Fruit fly (Drosophila melanogaster) whole organism, embryonic: Measurements from ENCODE around the gene CG16964.

Source experiments
- BtbVII ChIP-seq: fragments of 200-800 bp; sonication (Bioruptor generic); optimal IDR thresholded peaks from 3 replicates; lab custom pipeline; 2017; ENCODE audit warnings: missing biosample characterization, mild to moderate bottlenecking, missing genetic modification characterization
- CG10462 ChIP-seq: fragments of 200-800 bp; sonication (Bioruptor generic); optimal IDR thresholded peaks from 2 replicates; lab custom pipeline; 2016; ENCODE audit warnings: missing biosample characterization, missing genetic modification characterization
- CG10979 ChIP-seq: fragments of 200-800 bp; sonication (Bioruptor generic); optimal IDR thresholded peaks from 2 replicates; lab custom pipeline; 2018; ENCODE audit warnings: missing biosample characterization, mild to moderate bottlenecking, missing genetic modification characterization, moderate library complexity
- CG11456 ChIP-seq: fragments of 200-800 bp; sonication (Bioruptor generic); IDR thresholded peaks from 3 replicates; pipeline ENCODE4 v1.3.6; 2022; ENCODE audit warnings: missing biosample characterization, missing genetic modification characterization
- CG12942 ChIP-seq: fragments of 200-800 bp; sonication (Bioruptor generic); optimal IDR thresholded peaks from 3 replicates; lab custom pipeline; 2016; ENCODE audit warnings: missing biosample characterization, missing genetic modification characterization
- CG14710 ChIP-seq: fragments of 200-800 bp; sonication (Bioruptor generic); optimal IDR thresholded peaks from 3 replicates; lab custom pipeline; 2019; ENCODE audit warnings: missing biosample characterization, mild to moderate bottlenecking, missing genetic modification characterization, moderate library complexity
- CG17186 ChIP-seq: fragments of 200-800 bp; sonication (Bioruptor generic); optimal IDR thresholded peaks from 3 replicates; lab custom pipeline; 2017; ENCODE audit warnings: missing biosample characterization, missing genetic modification reagents, missing genetic modification characterization
- CG18262 ChIP-seq: fragments of 200-800 bp; optimal IDR thresholded peaks from 3 replicates; lab custom pipeline; 2019; ENCODE audit warnings: missing biosample characterization, mild to moderate bottlenecking, missing genetic modification characterization, moderate library complexity
- CG18599 ChIP-seq: fragments of 200-800 bp; sonication (Bioruptor generic); optimal IDR thresholded peaks from 3 replicates; lab custom pipeline; 2017; ENCODE audit warnings: missing biosample characterization, missing genetic modification characterization, mild to moderate bottlenecking, moderate library complexity, missing genetic modification reagents
- CG30020 ChIP-seq: fragments of 200-800 bp; optimal IDR thresholded peaks from 2 replicates; lab custom pipeline; 2019; ENCODE audit warnings: missing biosample characterization, mild to moderate bottlenecking, missing genetic modification characterization, moderate library complexity
- CG33213 ChIP-seq: fragments of 200-800 bp; sonication (Bioruptor generic); optimal IDR thresholded peaks from 3 replicates; lab custom pipeline; 2016; ENCODE audit warnings: missing biosample characterization, missing genetic modification characterization
- CG3995 ChIP-seq: fragments of 200-800 bp; sonication (Bioruptor generic); optimal IDR thresholded peaks from 3 replicates; lab custom pipeline; 2016; ENCODE audit warnings: missing biosample characterization, missing genetic modification characterization
- CG4730 ChIP-seq: fragments of 200-800 bp; sonication (Bioruptor generic); IDR thresholded peaks from 2 replicates; pipeline ENCODE4 v1.3.6; 2022; ENCODE audit warnings: missing biosample characterization, missing genetic modification characterization
- CG4820 ChIP-seq: fragments of 200-800 bp; sonication (Bioruptor generic); optimal IDR thresholded peaks from 3 replicates; lab custom pipeline; 2016; ENCODE audit warnings: missing biosample characterization, missing genetic modification characterization
- CG5180 ChIP-seq: fragments of 200-800 bp; sonication (Bioruptor generic); optimal IDR thresholded peaks from 3 replicates; lab custom pipeline; 2017; ENCODE audit warnings: missing biosample characterization, missing genetic modification characterization, mild to moderate bottlenecking, moderate library complexity, missing genetic modification reagents
- CG5953 ChIP-seq: fragments of 200-800 bp; sonication (Bioruptor generic); IDR thresholded peaks from 2 replicates; pipeline ENCODE4 v1.3.6; 2022; ENCODE audit warnings: missing biosample characterization, missing genetic modification characterization
- CG6813 ChIP-seq: fragments of 200-800 bp; sonication (Bioruptor generic); optimal IDR thresholded peaks from 2 replicates; lab custom pipeline; 2017; ENCODE audit warnings: missing biosample characterization, missing genetic modification characterization, mild to moderate bottlenecking, moderate library complexity, missing genetic modification reagents
- CG8359 ChIP-seq: fragments of 200-800 bp; sonication (Bioruptor generic); optimal IDR thresholded peaks from 2 replicates; lab custom pipeline; 2017; ENCODE audit warnings: missing biosample characterization, mild to moderate bottlenecking, missing genetic modification characterization, borderline replicate concordance
- CG8478 ChIP-seq: fragments of >200 bp; optimal IDR thresholded peaks from 2 replicates; lab custom pipeline; 2018
- CG9797 ChIP-seq: fragments of 200-800 bp; sonication (Bioruptor generic); optimal IDR thresholded peaks from 3 replicates; lab custom pipeline; 2018; ENCODE audit warnings: missing biosample characterization, mild to moderate bottlenecking, missing genetic modification characterization
- Camta ChIP-seq: fragments of 200-800 bp; sonication (Bioruptor generic); optimal IDR thresholded peaks from 2 replicates; lab custom pipeline; 2016; ENCODE audit warnings: missing biosample characterization, missing genetic modification characterization
- Chrac-16 ChIP-seq: fragments of 200-800 bp; sonication (Bioruptor generic); optimal IDR thresholded peaks from 3 replicates; lab custom pipeline; 2016; ENCODE audit warnings: missing biosample characterization, missing genetic modification characterization
- D19A ChIP-seq: fragments of 200-800 bp; optimal IDR thresholded peaks from 3 replicates; lab custom pipeline; 2019; ENCODE audit warnings: missing biosample characterization, mild to moderate bottlenecking, missing genetic modification characterization, moderate library complexity
- Doc2 ChIP-seq: fragments of 200-800 bp; sonication (Bioruptor generic); IDR thresholded peaks from 2 replicates; pipeline ENCODE4 v1.3.6; 2022; ENCODE audit warnings: missing biosample characterization, missing genetic modification characterization
- Dp ChIP-seq: fragments of 200-800 bp; sonication (Bioruptor generic); optimal IDR thresholded peaks from 2 replicates; lab custom pipeline; 2018; ENCODE audit warnings: missing biosample characterization, mild to moderate bottlenecking, missing genetic modification characterization, moderate library complexity
- Elba2 ChIP-seq: fragments of 200-800 bp; sonication (Bioruptor generic); optimal IDR thresholded peaks from 3 replicates; lab custom pipeline; 2016; ENCODE audit warnings: missing biosample characterization, missing genetic modification characterization
- H15 ChIP-seq: fragments of 200-800 bp; sonication (Bioruptor generic); IDR thresholded peaks from 3 replicates; pipeline ENCODE4 v1.3.6; 2022; ENCODE audit warnings: missing biosample characterization, missing genetic modification characterization
- Hr51 ChIP-seq, 2 experiments: fragments of 200-800 bp; sonication (Bioruptor generic); optimal IDR thresholded peaks; 2 replicates in 1 of 2; 3 replicates in 1 of 2; lab custom pipeline; 2016 to 2018; ENCODE audit warnings: missing biosample characterization in 2 of 2, missing genetic modification characterization in 2 of 2, mild to moderate bottlenecking in 1 of 2, moderate library complexity in 1 of 2
- MESR4 ChIP-seq: fragments of 200-800 bp; sonication (Bioruptor generic); optimal IDR thresholded peaks from 2 replicates; lab custom pipeline; 2018; ENCODE audit warnings: missing biosample characterization, mild to moderate bottlenecking, missing genetic modification characterization, moderate library complexity
- Max ChIP-seq: fragments of 200-800 bp; sonication (Bioruptor generic); optimal IDR thresholded peaks from 2 replicates; lab custom pipeline; 2016; ENCODE audit warnings: missing biosample characterization, mild to moderate bottlenecking, missing genetic modification characterization
- Myb ChIP-seq: fragments of 200-800 bp; sonication (Bioruptor generic); optimal IDR thresholded peaks from 2 replicates; lab custom pipeline; 2016; ENCODE audit warnings: missing biosample characterization, missing genetic modification characterization
- Nf-YA ChIP-seq: fragments of 200-800 bp; sonication (Bioruptor generic); IDR thresholded peaks from 2 replicates; pipeline ENCODE4 v1.3.6; 2022; ENCODE audit warnings: missing biosample characterization, missing genetic modification characterization
- PHDP ChIP-seq: fragments of 200-800 bp; sonication (Bioruptor generic); optimal IDR thresholded peaks from 3 replicates; lab custom pipeline; 2018; ENCODE audit warnings: missing biosample characterization, mild to moderate bottlenecking, missing genetic modification characterization, moderate library complexity
- Scr ChIP-seq: fragments of 200-800 bp; sonication (Bioruptor generic); IDR thresholded peaks from 2 replicates; pipeline ENCODE4 v1.3.6; 2022; ENCODE audit warnings: missing biosample characterization, missing genetic modification characterization; ENCODE audit not compliant: partially characterized antibody
- abd-A ChIP-seq: fragments of 200-800 bp; sonication (Bioruptor generic); optimal IDR thresholded peaks from 3 replicates; lab custom pipeline; 2019; ENCODE audit warnings: missing biosample characterization, mild to moderate bottlenecking, missing genetic modification characterization, moderate library complexity
- aop ChIP-seq: fragments of 200-800 bp; sonication (Bioruptor generic); IDR thresholded peaks from 2 replicates; pipeline ENCODE4 v1.3.6; 2022; ENCODE audit warnings: missing biosample characterization, missing genetic modification characterization
- ato ChIP-seq: fragments of 200-800 bp; sonication (Bioruptor generic); IDR thresholded peaks from 2 replicates; pipeline ENCODE4 v1.3.6; 2022; ENCODE audit warnings: missing biosample characterization, missing genetic modification characterization; ENCODE audit not compliant: partially characterized antibody
- da ChIP-seq: fragments of 200-800 bp; sonication (Bioruptor generic); optimal IDR thresholded peaks from 2 replicates; lab custom pipeline; 2016; ENCODE audit warnings: missing biosample characterization, missing genetic modification characterization
- dmrt99B ChIP-seq: fragments of 200-800 bp; sonication (Bioruptor generic); optimal IDR thresholded peaks from 2 replicates; lab custom pipeline; 2018; ENCODE audit warnings: missing biosample characterization, mild to moderate bottlenecking, missing genetic modification characterization, moderate library complexity
- ems ChIP-seq: fragments of 200-800 bp; sonication (Bioruptor generic); optimal IDR thresholded peaks from 3 replicates; lab custom pipeline; 2016; ENCODE audit warnings: missing biosample characterization, missing genetic modification characterization
- gem ChIP-seq: fragments of 200-800 bp; sonication (Bioruptor generic); optimal IDR thresholded peaks from 2 replicates; lab custom pipeline; 2019; ENCODE audit warnings: missing biosample characterization, mild to moderate bottlenecking, missing genetic modification characterization, moderate library complexity
- hth ChIP-seq: fragments of >200 bp; optimal IDR thresholded peaks from 2 replicates; lab custom pipeline; 2017; ENCODE audit warnings: inconsistent platforms
- kay ChIP-seq: fragments of 200-800 bp; sonication (Bioruptor generic); optimal IDR thresholded peaks from 2 replicates; lab custom pipeline; 2016; ENCODE audit warnings: missing biosample characterization, missing genetic modification characterization
- mam ChIP-seq: fragments of 200-800 bp; sonication (Bioruptor generic); optimal IDR thresholded peaks from 3 replicates; lab custom pipeline; 2016; ENCODE audit warnings: missing biosample characterization, missing genetic modification characterization
- nmo ChIP-seq: fragments of 200-800 bp; sonication (Bioruptor generic); optimal IDR thresholded peaks from 2 replicates; lab custom pipeline; 2018; ENCODE audit warnings: missing biosample characterization, mild to moderate bottlenecking, missing genetic modification characterization, moderate library complexity
- pita ChIP-seq: fragments of 200-800 bp; sonication (Bioruptor generic); optimal IDR thresholded peaks from 2 replicates; lab custom pipeline; 2017; ENCODE audit warnings: missing biosample characterization, mild to moderate bottlenecking, missing genetic modification characterization
- pum ChIP-seq: fragments of 200-800 bp; sonication (Bioruptor generic); optimal IDR thresholded peaks from 2 replicates; lab custom pipeline; 2016; ENCODE audit warnings: missing biosample characterization, missing genetic modification characterization
- salm ChIP-seq: fragments of 200-800 bp; sonication (Bioruptor generic); optimal IDR thresholded peaks from 2 replicates; lab custom pipeline; 2018; ENCODE audit warnings: missing biosample characterization, mild to moderate bottlenecking, missing genetic modification characterization
- sr ChIP-seq: fragments of 200-800 bp; sonication (Bioruptor generic); IDR thresholded peaks from 3 replicates; pipeline ENCODE4 v1.3.6; 2022; ENCODE audit warnings: missing biosample characterization, missing genetic modification characterization
- ssp ChIP-seq: fragments of 200-800 bp; sonication (Bioruptor generic); IDR thresholded peaks from 2 replicates; pipeline ENCODE4 v1.3.6; 2022; ENCODE audit warnings: missing biosample characterization, missing genetic modification characterization
- tin ChIP-seq: fragments of 200-800 bp; sonication (Bioruptor generic); optimal IDR thresholded peaks from 3 replicates; lab custom pipeline; 2016; ENCODE audit warnings: missing biosample characterization, missing genetic modification characterization
- toy ChIP-seq: fragments of 200-800 bp; sonication (Bioruptor generic); IDR thresholded peaks from 2 replicates; pipeline ENCODE4 v1.3.6; 2022; ENCODE audit warnings: missing biosample characterization, missing genetic modification characterization

CG16964 gene

dm6 chr2L:11949917-11950316 lies 2.2 kb downstream of the CG16964 start (continued):
- peak; percentile 55 for TF ChIP-seq CG10979 (tag; lab: Kevin White, UChicago)
- TF ChIP-seq CG33213 (GFP tag; lab: Kevin White, UChicago) = no peak
- TF ChIP-seq CG8359 = no peak
- no peak for TF ChIP-seq CG6813 (GFP tag; lab: Kevin White, UChicago)
- no peak for TF ChIP-seq CG11456 (GFP tag; lab: Robert Waterston, UW)
- TF ChIP-seq Myb (GFP tag; lab: Kevin White, UChicago) = no peak
- peak; percentile 56 for TF ChIP-seq dmrt99B (tag; lab: Kevin White, UChicago)
- no peak for TF ChIP-seq abd-A (tag; lab: Kevin White, UChicago)
- no peak for TF ChIP-seq mam (GFP tag; lab: Kevin White, UChicago)
- TF ChIP-seq CG17186 (GFP tag; lab: Kevin White, UChicago) = no peak
- peak; percentile 30 for TF ChIP-seq CG4820
- TF ChIP-seq CG18599 (GFP tag; lab: Kevin White, UChicago) = no peak
- no peak for TF ChIP-seq Doc2 (GFP tag; lab: Robert Waterston, UW)
- TF ChIP-seq CG12942 = no peak
- TF ChIP-seq salm (tag; lab: Kevin White, UChicago) = no peak
- TF ChIP-seq CG4730 (GFP tag; lab: Robert Waterston, UW) = no peak
- TF ChIP-seq aop (GFP tag; lab: Robert Waterston, UW) = no peak
- TF ChIP-seq CG30020 (tag; lab: Kevin White, UChicago) = no peak
- no peak for TF ChIP-seq toy (GFP tag; lab: Robert Waterston, UW)
- TF ChIP-seq D19A = peak; percentile 36
- TF ChIP-seq ato = no peak
- no peak for TF ChIP-seq CG8478
- TF ChIP-seq da (GFP tag; lab: Kevin White, UChicago) = no peak
- TF ChIP-seq CG10462 (GFP tag; lab: Kevin White, UChicago) = no peak
- no peak for TF ChIP-seq MESR4 (GFP tag; lab: Kevin White, UChicago)
- TF ChIP-seq Elba2 = peak; percentile 37
- TF ChIP-seq Scr (GFP tag; lab: Robert Waterston, UW) = no peak
- TF ChIP-seq PHDP (tag; lab: Kevin White, UChicago) = no peak
- TF ChIP-seq pum (GFP tag; lab: Kevin White, UChicago) = peak; percentile 11
- TF ChIP-seq BtbVII (GFP tag; lab: Kevin White, UChicago) = no peak
- peak; percentile 47 for TF ChIP-seq Chrac-16 (GFP tag; lab: Kevin White, UChicago)
- TF ChIP-seq CG5953 (GFP tag; lab: Robert Waterston, UW) = 0 out of 2 replicates have a peak, but pooled peaks have one; percentile 22
- no peak for TF ChIP-seq CG9797 (GFP tag; lab: Kevin White, UChicago)
- no peak for TF ChIP-seq Dp (GFP tag; lab: Kevin White, UChicago)
- peak; percentile 6 for TF ChIP-seq Max (GFP tag; lab: Kevin White, UChicago)
- TF ChIP-seq sr (GFP tag; lab: Robert Waterston, UW) = no peak
- no peak for TF ChIP-seq ems (GFP tag; lab: Kevin White, UChicago)
- peak; percentile 71 for TF ChIP-seq gem
- no peak for TF ChIP-seq hth (lab: Kevin White, UChicago)
- peak; percentile 32 for TF ChIP-seq CG18262 (tag; lab: Kevin White, UChicago)
- peak in 1 of 2 experiments; percentile 41 for TF ChIP-seq Hr51 (GFP tag; optimal IDR thresholded peaks at IDR 0.05; lab: Kevin White, UChicago)
- TF ChIP-seq tin (GFP tag; lab: Kevin White, UChicago) = peak; percentile 39
- TF ChIP-seq kay (GFP tag; lab: Kevin White, UChicago) = no peak
- peak; percentile 17 for TF ChIP-seq CG14710 (tag; lab: Kevin White, UChicago)
- peak; percentile 12 for TF ChIP-seq Camta (GFP tag; lab: Kevin White, UChicago)
- no peak for TF ChIP-seq pita
- TF ChIP-seq Nf-YA (GFP tag; lab: Robert Waterston, UW) = no peak
- TF ChIP-seq H15 (GFP tag; lab: Robert Waterston, UW) = 0 out of 3 replicates have a peak, but pooled peaks have one; percentile 14
- peak; percentile 38 for TF ChIP-seq nmo (GFP tag; lab: Kevin White, UChicago)
- TF ChIP-seq CG5180 (GFP tag; lab: Kevin White, UChicago) = no peak
- 0 out of 2 replicates have a peak, but pooled peaks have one; percentile 7 for TF ChIP-seq ssp (GFP tag; lab: Robert Waterston, UW)
- TF ChIP-seq CG3995 (GFP tag; lab: Kevin White, UChicago) = no peak
